Fruit fly (Drosophila melanogaster): ENCODE results near the gene Gba1a.

The Gba1a gene

dm6 chr3R:23669401-23670216 lies 30.8 kb upstream of the Gba1a start, which contains the start of gene CG31145 (continued):
- TF ChIP-seq CG14441 (GFP tag; IDR thresholded peaks at IDR 0.05) (peak; percentile 99), CG11723 (GFP tag; optimal IDR thresholded peaks at IDR 0.05) (peak; percentile 100), CG33213 (GFP tag; optimal IDR thresholded peaks at IDR 0.05) (peak; percentile 99), CG8290 (GFP tag; optimal IDR thresholded peaks at IDR 0.05) (peak; percentile 98), CG8290 (tag; optimal IDR thresholded peaks at IDR 0.05) (peak; percentile 91 to 98), gfzf (GFP tag; optimal IDR thresholded peaks at IDR 0.05) (peak; percentile 41), her (GFP tag; optimal IDR thresholded peaks at IDR 0.05) (peak; percentile 98), repo (GFP tag; optimal IDR thresholded peaks at IDR 0.05) (peak; percentile 99), Blimp-1 (GFP tag; optimal IDR thresholded peaks at IDR 0.05) (peak; percentile 98), CG17912 (GFP tag; optimal IDR thresholded peaks at IDR 0.05) (peak; percentile 88), ro (GFP tag; IDR thresholded peaks at IDR 0.05) (peak; percentile 97), pan (optimal IDR thresholded peaks at IDR 0.05) (no peak), pan (GFP tag; optimal IDR thresholded peaks at IDR 0.05 in 1 of 2, IDR thresholded peaks at IDR 0.05 in 1 of 2) (peak in 1 of 2 experiments; percentile 99), pum (GFP tag; optimal IDR thresholded peaks at IDR 0.05) (peak; percentile 100), CG34422 (GFP tag; IDR thresholded peaks at IDR 0.05) (peak; percentile 99), CG7987 (GFP tag; optimal IDR thresholded peaks at IDR 0.05) (peak; percentile 97), CG12299 (tag; optimal IDR thresholded peaks at IDR 0.05) (peak; percentile 99), zen (tag; optimal IDR thresholded peaks at IDR 0.05) (peak; percentile 98), kah (GFP tag; optimal IDR thresholded peaks at IDR 0.05) (peak; percentile 97), Gug (GFP tag; IDR thresholded peaks at IDR 0.05) (peak; percentile 98), corto (GFP tag; optimal IDR thresholded peaks at IDR 0.05) (peak; percentile 96), Dref (GFP tag; IDR thresholded peaks at IDR 0.05) (no peak), schlank (tag; optimal IDR thresholded peaks at IDR 0.05) (peak; percentile 98), Hand (GFP tag; optimal IDR thresholded peaks at IDR 0.05) (peak; percentile 99), wek (GFP tag; optimal IDR thresholded peaks at IDR 0.05) (peak; percentile 93), Mes4 (GFP tag; optimal IDR thresholded peaks at IDR 0.05) (peak; percentile 99), CG14050 (GFP tag; IDR thresholded peaks at IDR 0.05) (peak; percentile 99), CG7963 (GFP tag; IDR thresholded peaks at IDR 0.05; ENCODE audit: partially characterized antibody) (0 out of 3 replicates have a peak, but pooled peaks have one; percentile 47), Meics (GFP tag; optimal IDR thresholded peaks at IDR 0.05) (peak; percentile 100), psq (GFP tag; optimal IDR thresholded peaks at IDR 0.05) (peak; percentile 97), Eip74EF (GFP tag; optimal IDR thresholded peaks at IDR 0.05) (peak in 1 of 2 experiments; percentile 100), CG16813 (GFP tag; IDR thresholded peaks at IDR 0.05; ENCODE audit: partially characterized antibody) (0 out of 3 replicates have a peak, but pooled peaks have one; percentile 24), CG10979 (tag; optimal IDR thresholded peaks at IDR 0.05) (peak; percentile 99), H2.0 (GFP tag; IDR thresholded peaks at IDR 0.05) (peak; percentile 99), Ptx1 (GFP tag; IDR thresholded peaks at IDR 0.05) (peak; percentile 99), cad (GFP tag; optimal IDR thresholded peaks at IDR 0.05) (no peak), so (GFP tag; IDR thresholded peaks at IDR 0.05) (peak; percentile 99), CG1603 (tag; optimal IDR thresholded peaks at IDR 0.05) (peak; percentile 98), Dp (GFP tag; optimal IDR thresholded peaks at IDR 0.05) (peak; percentile 40), chif (GFP tag; optimal IDR thresholded peaks at IDR 0.05) (peak; percentile 99), scrt (GFP tag; optimal IDR thresholded peaks at IDR 0.05) (peak; percentile 99), Sry-δ (GFP tag; optimal IDR thresholded peaks at IDR 0.05) (peak; percentile 84), CG15011 (GFP tag; optimal IDR thresholded peaks at IDR 0.05) (peak; percentile 100), Oli (tag; optimal IDR thresholded peaks at IDR 0.05) (peak; percentile 100), CG4730 (GFP tag; IDR thresholded peaks at IDR 0.05) (peak; percentile 98), CG30431 (GFP tag; optimal IDR thresholded peaks at IDR 0.05) (peak; percentile 99), Atf-2 (GFP tag; optimal IDR thresholded peaks at IDR 0.05) (peak; percentile 100), Nf-YC (tag; optimal IDR thresholded peaks at IDR 0.05) (peak; percentile 93), CG17385 (GFP tag; optimal IDR thresholded peaks at IDR 0.05) (peak; percentile 99)
